Fruit fly (Drosophila melanogaster): ENCODE results near the gene CG2233.

The CG2233 gene

DNA sequence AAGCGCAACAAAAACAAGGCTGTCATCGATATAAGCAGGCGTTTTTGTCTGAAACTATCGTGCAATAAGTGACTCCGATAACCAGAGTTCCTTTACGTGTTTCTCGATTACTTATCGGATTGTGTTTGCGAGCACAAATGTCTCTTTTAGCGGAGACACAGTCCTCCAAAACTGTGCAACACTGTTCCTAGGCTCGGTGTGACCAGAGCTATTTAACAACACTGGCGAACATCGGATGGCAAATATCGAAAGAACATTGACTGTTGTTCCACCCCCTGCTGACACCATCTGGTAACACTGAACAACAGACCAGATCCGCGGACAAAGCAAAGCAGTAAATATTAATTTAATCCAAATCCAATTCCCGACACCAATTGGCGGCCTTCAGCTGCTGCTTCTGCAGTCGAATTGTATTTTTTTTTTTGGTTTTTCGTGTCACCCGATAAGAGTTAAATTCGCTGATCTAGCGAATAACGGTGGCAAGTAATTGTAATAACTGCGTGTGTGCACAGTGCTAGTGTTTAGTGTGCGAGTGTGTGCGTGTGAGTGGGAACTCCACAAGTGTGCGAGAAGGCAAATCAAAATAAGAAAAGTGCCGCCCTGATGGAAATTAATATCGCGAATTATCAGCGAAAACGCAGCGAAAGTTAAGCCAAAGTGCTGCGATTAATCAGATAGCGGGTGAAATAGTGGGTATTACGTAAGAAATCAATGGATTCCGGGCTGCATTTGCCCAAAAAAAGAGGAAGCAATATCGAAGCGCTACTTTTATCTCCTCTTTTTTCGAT lies 24.3 kb upstream of the CG2233 start, which contains the start of gene mys (continued):
- TF ChIP-seq bab2 (GFP tag; optimal IDR thresholded peaks at IDR 0.05) (peak; percentile 72), maf-S (GFP tag; optimal IDR thresholded peaks at IDR 0.05) (peak; percentile 80), CG8089 (GFP tag; optimal IDR thresholded peaks at IDR 0.05) (peak; percentile 48), MBD-R2 (GFP tag; IDR thresholded peaks at IDR 0.05) (peak; percentile 59), tna (GFP tag; IDR thresholded peaks at IDR 0.05; ENCODE audit: partially characterized antibody) (peak; percentile 90), org-1 (GFP tag; optimal IDR thresholded peaks at IDR 0.05) (peak; percentile 8), sug (tag; optimal IDR thresholded peaks at IDR 0.05) (peak; percentile 77), CG12659 (GFP tag; optimal IDR thresholded peaks at IDR 0.05) (peak; percentile 92), NFAT (GFP tag; IDR thresholded peaks at IDR 0.05) (peak; percentile 85), CTCF (GFP tag; optimal IDR thresholded peaks at IDR 0.05) (peak; percentile 60), MTF-1 (GFP tag; optimal IDR thresholded peaks at IDR 0.05; ENCODE audit: borderline replicate concordance) (peak; percentile 70), CG31441 (GFP tag; IDR thresholded peaks at IDR 0.05) (no peak), CG2712 (tag; optimal IDR thresholded peaks at IDR 0.05) (peak; percentile 55), zfh1 (GFP tag; IDR thresholded peaks at IDR 0.05) (peak; percentile 81), Ets65A (GFP tag) (peak; percentile 98), ac (GFP tag; optimal IDR thresholded peaks at IDR 0.05) (no peak), sr (GFP tag; IDR thresholded peaks at IDR 0.05) (no peak), H15 (GFP tag; IDR thresholded peaks at IDR 0.05) (no peak), pita (GFP tag; optimal IDR thresholded peaks at IDR 0.05) (peak; percentile 90), CG13775 (GFP tag; optimal IDR thresholded peaks at IDR 0.05) (no peak), CG4854 (GFP tag; optimal IDR thresholded peaks at IDR 0.05) (peak; percentile 55), Max (GFP tag; optimal IDR thresholded peaks at IDR 0.05) (no peak), CG34422 (GFP tag; IDR thresholded peaks at IDR 0.05) (peak; percentile 71; the same call in 2 of the 3 replicates), kah (GFP tag; optimal IDR thresholded peaks at IDR 0.05) (peak; percentile 54), crc (GFP tag; optimal IDR thresholded peaks at IDR 0.05) (peak; percentile 36), NC2α (GFP tag; optimal IDR thresholded peaks at IDR 0.05) (peak; percentile 26), insv (GFP tag; optimal IDR thresholded peaks at IDR 0.05) (peak in 1 of 2 experiments; percentile 91), unpg (GFP tag; optimal IDR thresholded peaks at IDR 0.05) (peak; percentile 47), sisA (GFP tag; IDR thresholded peaks at IDR 0.05) (peak; percentile 63), HLHmδ (GFP tag; optimal IDR thresholded peaks at IDR 0.05) (peak; percentile 84), trh (GFP tag; optimal IDR thresholded peaks at IDR 0.05) (peak; percentile 44), ewg (GFP tag; optimal IDR thresholded peaks at IDR 0.05) (no peak), az2 (GFP tag; optimal IDR thresholded peaks at IDR 0.05) (peak; percentile 13), CG1602 (GFP tag; optimal IDR thresholded peaks at IDR 0.05) (peak; percentile 48), CG5180 (GFP tag; optimal IDR thresholded peaks at IDR 0.05) (no peak), Jarid2 (GFP tag; optimal IDR thresholded peaks at IDR 0.05) (no peak), Ets97D (GFP tag; optimal IDR thresholded peaks at IDR 0.05) (peak; percentile 97), croc (GFP tag; conservative IDR thresholded peaks at IDR 0.05) (peak; percentile 30; the same call in 1 of the 3 replicates), ftz-f1 (GFP tag; optimal IDR thresholded peaks at IDR 0.05) (peak; percentile 65), Spps (tag; optimal IDR thresholded peaks at IDR 0.05) (no peak), CG18619 (GFP tag; optimal IDR thresholded peaks at IDR 0.05) (no peak), run (tag; optimal IDR thresholded peaks at IDR 0.05) (no peak), en (GFP tag; optimal IDR thresholded peaks at IDR 0.05) (no peak), Nf-YB (GFP tag; optimal IDR thresholded peaks at IDR 0.05) (peak; percentile 15), Elba2 (GFP tag; optimal IDR thresholded peaks at IDR 0.05) (peak; percentile 96), zen (tag; optimal IDR thresholded peaks at IDR 0.05) (peak; percentile 61), CG7745 (tag; optimal IDR thresholded peaks at IDR 0.05) (no peak), Hr39 (optimal IDR thresholded peaks at IDR 0.05) (no peak), grn (GFP tag; optimal IDR thresholded peaks at IDR 0.05) (no peak), Mad (GFP tag; optimal IDR thresholded peaks at IDR 0.05) (peak; percentile 64), emc (GFP tag; optimal IDR thresholded peaks at IDR 0.05) (peak; percentile 70)

Measured in whole organism, embryonic.